Worm (Caenorhabditis elegans) whole organism, early embryonic: ENCODE results near the gene T08D10.3.

Source experiments
- B0310.2 ChIP-seq: sonication (generic microtip); optimal IDR thresholded peaks from 2 replicates; lab custom pipeline; 2016; ENCODE audit warnings: mild to moderate bottlenecking, missing genetic modification characterization, missing compliant biosample characterization
- F13C5.2 ChIP-seq: sonication (generic microtip); optimal IDR thresholded peaks from 2 replicates; lab custom pipeline; 2017; ENCODE audit warnings: mild to moderate bottlenecking, missing genetic modification characterization, inconsistent platforms, missing compliant biosample characterization
- aly-1 ChIP-seq: sonication (generic microtip); optimal IDR thresholded peaks from 2 replicates; lab custom pipeline; 2016; ENCODE audit warnings: missing genetic modification characterization, missing compliant biosample characterization
- ama-1 ChIP-seq: fragments of 150-350 bp; optimal IDR thresholded peaks from 2 replicates; lab custom pipeline; 2014
- ceh-13 ChIP-seq: fragments of 200-800 bp; sonication (Bioruptor generic); optimal IDR thresholded peaks from 2 replicates; lab custom pipeline; 2018; ENCODE audit warnings: mild to moderate bottlenecking, missing genetic modification characterization, missing compliant biosample characterization
- ceh-36 ChIP-seq: sonication (generic microtip); optimal IDR thresholded peaks from 2 replicates; lab custom pipeline; 2016; ENCODE audit warnings: missing genetic modification characterization, inconsistent platforms, missing compliant biosample characterization
- ets-7 ChIP-seq: sonication (generic microtip); optimal IDR thresholded peaks from 2 replicates; lab custom pipeline; 2016; ENCODE audit warnings: missing genotype, missing genetic modification characterization, missing compliant biosample characterization
- flt-1 ChIP-seq: fragments of 200-800 bp; sonication (Bioruptor generic); IDR thresholded peaks from 2 replicates; pipeline ENCODE4 v1.3.6; 2022; ENCODE audit warnings: missing genetic modification characterization, missing compliant biosample characterization
- hmbx-1 ChIP-seq: sonication (generic microtip); optimal IDR thresholded peaks from 2 replicates; lab custom pipeline; 2016; ENCODE audit warnings: mild to moderate bottlenecking, missing genetic modification characterization, missing compliant biosample characterization
- hmg-4 ChIP-seq: fragments of 200-800 bp; sonication (Bioruptor generic); optimal IDR thresholded peaks from 2 replicates; lab custom pipeline; 2018; ENCODE audit warnings: mild to moderate bottlenecking, missing genetic modification characterization, missing compliant biosample characterization
- hnd-1 ChIP-seq: sonication (generic microtip); optimal IDR thresholded peaks from 2 replicates; lab custom pipeline; 2016; ENCODE audit warnings: missing genetic modification characterization, missing compliant biosample characterization
- pes-1 ChIP-seq: fragments of 200-800 bp; sonication (Bioruptor generic); IDR thresholded peaks from 2 replicates; pipeline ENCODE4 v1.3.6; 2022; ENCODE audit warnings: missing genetic modification reagents, missing genetic modification characterization, missing compliant biosample characterization
- scrt-1 ChIP-seq: fragments of 200-800 bp; sonication (Bioruptor generic); IDR thresholded peaks from 2 replicates; pipeline ENCODE4 v1.3.6; 2022; ENCODE audit warnings: missing genetic modification characterization, missing compliant biosample characterization
- sea-1 ChIP-seq: fragments of 200-800 bp; sonication (Bioruptor generic); conservative IDR thresholded peaks from 2 replicates; pipeline ENCODE4 v1.3.6; 2022; ENCODE audit warnings: missing genetic modification characterization, missing compliant biosample characterization
- tbx-11 ChIP-seq: fragments of 200-800 bp; sonication (Bioruptor generic); IDR thresholded peaks from 2 replicates; pipeline ENCODE4 v1.3.6; 2022; ENCODE audit warnings: missing genetic modification characterization, missing compliant biosample characterization
- tbx-37 ChIP-seq: fragments of 200-800 bp; sonication (Bioruptor generic); conservative IDR thresholded peaks from 2 replicates; pipeline ENCODE4 v1.3.6; 2022; ENCODE audit warnings: missing genetic modification reagents, missing genetic modification characterization, missing compliant biosample characterization
- tra-4 ChIP-seq: sonication (generic microtip); optimal IDR thresholded peaks from 2 replicates; lab custom pipeline; 2017; ENCODE audit warnings: missing genetic modification characterization, missing compliant biosample characterization

Gene T08D10.3

ce11 chrX:11983576-11984061 is 28.4 kb downstream of the T08D10.3 start, which contains the start of gene C49F5.3:
Gene C49F5.3, minus strand, starts transcription at chrX:11983626.
- TF ChIP-seq B0310.2 (no peak), pes-1 (GFP tag; lab: Robert Waterston, UW) (no peak), F13C5.2 (tag; lab: Kevin White, UChicago) (no peak), hmbx-1 (tag; lab: Kevin White, UChicago) (no peak), hmg-4 (no peak), ceh-13 (GFP tag; lab: Kevin White, UChicago) (no peak), hnd-1 (tag; lab: Kevin White, UChicago) (no peak), ets-7 (tag; lab: Kevin White, UChicago) (no peak)

- TF ChIP-seq ceh-36 (tag; lab: Kevin White, UChicago) (no peak), pes-1 (GFP tag; lab: Robert Waterston, UW) (no peak), tbx-11 (no peak), tbx-37 (GFP tag; lab: Robert Waterston, UW) (no peak), ama-1 (lab: Kevin White, UChicago) (no peak), F13C5.2 (tag; lab: Kevin White, UChicago) (no peak), B0310.2 (no peak), flt-1 (no peak), ceh-13 (GFP tag; lab: Kevin White, UChicago) (no peak), hmbx-1 (tag; lab: Kevin White, UChicago) (no peak), tra-4 (tag; lab: Kevin White, UChicago) (no peak), sea-1 (no peak), scrt-1 (GFP tag; lab: Robert Waterston, UW) (no peak), hmg-4 (no peak), hnd-1 (tag; lab: Kevin White, UChicago) (no peak), aly-1 (tag; lab: Kevin White, UChicago) (no peak), ets-7 (tag; lab: Kevin White, UChicago) (no peak)
These were observed 30.7 kb downstream of the T08D10.3 start, which contains the start of gene C49F5.5 for ce11 chrX:11985887-11986286. Gene C49F5.5, plus strand, starts transcription at chrX:11986187.

- TF ChIP-seq tbx-11 (no peak), B0310.2 (no peak), F13C5.2 (tag; lab: Kevin White, UChicago) (no peak), aly-1 (tag; lab: Kevin White, UChicago) (no peak), scrt-1 (GFP tag; lab: Robert Waterston, UW) (no peak), hnd-1 (tag; lab: Kevin White, UChicago) (no peak), ama-1 (lab: Kevin White, UChicago) (no peak), flt-1 (no peak), hmg-4 (no peak)
These were observed 32.7 kb downstream of the T08D10.3 start, which contains the start of gene C49F5.6 for ce11 chrX:11987900-11988364. Gene C49F5.6, plus strand, starts transcription at chrX:11988314.

ce11 chrX:11992246-11992645 is 37.0 kb downstream of the T08D10.3 start:
- no peak for TF ChIP-seq tra-4 (tag; lab: Kevin White, UChicago)
- no peak for TF ChIP-seq ets-7 (tag; lab: Kevin White, UChicago)
- TF ChIP-seq sea-1: no peak
- no peak for TF ChIP-seq flt-1
- TF ChIP-seq hmg-4: no peak
- no peak for TF ChIP-seq scrt-1 (GFP tag; lab: Robert Waterston, UW)
- TF ChIP-seq hnd-1 (tag; lab: Kevin White, UChicago): no peak
- TF ChIP-seq pes-1 (GFP tag; lab: Robert Waterston, UW): no peak
- no peak for TF ChIP-seq ama-1 (lab: Kevin White, UChicago)
- TF ChIP-seq tbx-37 (GFP tag; lab: Robert Waterston, UW): no peak
- no peak for TF ChIP-seq hmbx-1 (tag; lab: Kevin White, UChicago)

- TF ChIP-seq pes-1 (GFP tag; lab: Robert Waterston, UW) (no peak), scrt-1 (GFP tag; lab: Robert Waterston, UW) (no peak), flt-1 (no peak), hmg-4 (no peak), hmbx-1 (tag; lab: Kevin White, UChicago) (no peak), tbx-37 (GFP tag; lab: Robert Waterston, UW) (no peak)
These were observed 37.6 kb downstream of the T08D10.3 start for ce11 chrX:11992778-11993177.

- TF ChIP-seq hmbx-1 (tag; lab: Kevin White, UChicago): no peak
- TF ChIP-seq tbx-37 (GFP tag; lab: Robert Waterston, UW): no peak
- no peak for TF ChIP-seq B0310.2
- no peak for TF ChIP-seq ceh-13 (GFP tag; lab: Kevin White, UChicago)
- TF ChIP-seq hmg-4: no peak
- TF ChIP-seq flt-1: no peak
- no peak for TF ChIP-seq F13C5.2 (tag; lab: Kevin White, UChicago)
- TF ChIP-seq pes-1 (GFP tag; lab: Robert Waterston, UW): no peak
- no peak for TF ChIP-seq ceh-36 (tag; lab: Kevin White, UChicago)
- TF ChIP-seq tbx-11: no peak
- TF ChIP-seq hnd-1 (tag; lab: Kevin White, UChicago): no peak
- no peak for TF ChIP-seq tra-4 (tag; lab: Kevin White, UChicago)
These were observed 38.1 kb downstream of the T08D10.3 start for ce11 chrX:11993327-11993726.

- TF ChIP-seq ceh-36 (tag; lab: Kevin White, UChicago) (no peak), sea-1 (no peak), B0310.2 (no peak), ceh-13 (GFP tag; lab: Kevin White, UChicago) (no peak), F13C5.2 (tag; lab: Kevin White, UChicago) (no peak), ets-7 (tag; lab: Kevin White, UChicago) (no peak), tra-4 (tag; lab: Kevin White, UChicago) (no peak), flt-1 (no peak), hnd-1 (tag; lab: Kevin White, UChicago) (no peak), ama-1 (lab: Kevin White, UChicago) (no peak), aly-1 (tag; lab: Kevin White, UChicago) (no peak), tbx-37 (GFP tag; lab: Robert Waterston, UW) (no peak), scrt-1 (GFP tag; lab: Robert Waterston, UW) (no peak), tbx-11 (no peak)
These were observed 39.3 kb downstream of the T08D10.3 start, which contains the start of gene C49F5.7 for ce11 chrX:11994484-11994883. Gene C49F5.7, plus strand, starts transcription at chrX:11994784.
